Fruit fly (Drosophila melanogaster) whole organism, pupa: ENCODE results near the gene Aasdh.

Experiments
- CG14655 ChIP-seq: fragments of 200-800 bp; sonication (Bioruptor generic); optimal IDR thresholded peaks from 3 replicates; lab custom pipeline; 2017; ENCODE audit warnings: mild to moderate bottlenecking, missing biosample characterization, missing genetic modification reagents, missing genetic modification characterization
- CG15710 ChIP-seq: fragments of 200-800 bp; sonication (Bioruptor generic); optimal IDR thresholded peaks from 2 replicates; lab custom pipeline; 2018; ENCODE audit warnings: missing biosample characterization, mild to moderate bottlenecking, missing genetic modification characterization, moderate library complexity
- Pif1A ChIP-seq: fragments of 200-800 bp; sonication (Bioruptor generic); optimal IDR thresholded peaks from 3 replicates; lab custom pipeline; 2016; ENCODE audit warnings: missing biosample characterization, missing genetic modification characterization

DNA sequence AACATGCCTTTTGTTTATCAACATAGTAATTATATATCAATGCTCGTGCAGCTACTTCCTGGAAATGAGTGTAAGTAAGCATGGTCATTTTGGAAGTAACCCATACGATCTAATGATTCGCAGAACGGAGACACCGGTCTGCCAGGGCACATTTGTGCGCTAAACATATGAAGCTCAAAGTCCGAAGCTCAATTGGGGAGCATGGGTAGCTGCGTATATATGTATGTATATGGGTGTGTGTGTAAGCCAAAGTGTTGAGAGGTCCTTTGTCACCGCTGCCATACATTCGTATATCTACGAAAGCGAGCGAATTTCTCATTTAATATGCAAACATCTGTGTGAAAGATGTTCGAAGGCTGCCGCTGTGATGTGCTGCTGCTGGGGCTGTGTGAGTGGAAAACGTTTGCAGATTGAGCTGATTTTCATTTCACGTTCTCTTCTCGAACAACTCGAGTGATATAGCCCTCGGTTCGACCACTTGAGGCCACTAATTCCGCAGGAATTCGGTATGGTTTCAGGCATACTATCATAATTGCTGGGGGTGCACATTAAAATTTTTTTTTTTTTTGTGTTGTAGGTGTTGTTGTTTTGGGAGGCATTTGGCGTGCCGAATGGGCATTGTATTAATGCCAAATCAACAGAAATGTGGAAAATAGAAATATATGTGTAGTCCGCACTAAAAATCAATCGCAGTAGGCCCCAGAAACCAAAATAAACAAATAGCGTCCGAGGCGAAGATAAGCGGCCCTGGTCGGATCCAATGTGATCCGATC is 31.1 kb downstream of the Aasdh start:
- TF ChIP-seq Pif1A (no peak), CG14655 (GFP tag; lab: Kevin White, UChicago) (no peak), CG15710 (tag; lab: Kevin White, UChicago) (no peak)
